Worm (Caenorhabditis elegans): ENCODE measurements around the gene str-185.

DNA sequence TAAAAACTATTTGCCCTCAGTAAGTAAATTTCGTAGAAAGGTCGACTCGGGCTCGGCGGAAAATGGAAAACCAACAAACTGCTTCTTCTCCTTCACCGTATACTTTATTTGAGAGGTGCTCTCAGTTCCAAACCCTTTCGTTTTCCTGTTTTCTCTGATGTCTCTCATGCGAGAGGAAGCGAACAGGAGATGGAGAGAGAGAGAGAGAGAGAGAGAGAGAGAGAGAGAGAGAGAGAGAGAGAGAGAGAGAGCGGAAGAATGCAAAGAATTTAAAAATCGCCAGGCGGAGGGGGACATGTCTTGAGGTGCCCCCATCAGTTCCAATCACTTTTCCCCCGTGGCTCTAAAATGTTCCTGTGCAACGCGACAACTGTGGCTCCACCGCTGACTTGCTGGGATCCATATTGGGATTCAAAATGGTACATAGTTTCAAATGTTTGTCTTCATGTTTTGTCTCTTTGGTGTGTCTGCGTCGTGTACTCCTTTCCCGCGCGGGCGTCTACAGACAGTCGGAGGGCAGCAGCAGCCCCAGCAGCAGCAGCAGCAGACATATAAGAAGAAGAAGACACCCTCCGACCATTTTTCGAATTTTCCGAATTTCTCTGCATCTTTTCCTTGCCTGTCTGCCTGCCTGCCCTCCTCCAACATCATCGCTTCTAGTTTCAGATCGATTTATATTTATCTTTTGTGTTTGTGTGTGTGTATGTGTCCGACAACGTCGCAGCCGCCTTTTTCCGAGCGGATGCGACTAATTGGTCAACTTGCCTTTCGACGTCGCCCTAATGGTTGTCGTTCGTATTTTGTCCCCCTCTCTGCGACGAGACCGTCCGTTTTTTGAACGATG is 24.8 kb upstream of the str-185 start, which contains the start of gene R08C7.11:
- TF ChIP-seq him-1 (tag; optimal IDR thresholded peaks at IDR 0.05), result no peak
- no peak for TF ChIP-seq dao-5 (tag; optimal IDR thresholded peaks at IDR 0.05)
- TF ChIP-seq W03F9.2 (tag; optimal IDR thresholded peaks at IDR 0.05), result no peak
